Worm (Caenorhabditis elegans): Measurements from ENCODE around the gene K09F5.4.

- TF ChIP-seq F13C5.2 (tag; optimal IDR thresholded peaks at IDR 0.05) (no peak), flt-1 (GFP tag; IDR thresholded peaks at IDR 0.05) (no peak), ama-1 (optimal IDR thresholded peaks at IDR 0.05) (no peak), B0310.2 (tag; optimal IDR thresholded peaks at IDR 0.05) (no peak), ets-7 (tag; optimal IDR thresholded peaks at IDR 0.05) (no peak)
These were observed 28.3 kb downstream of the K09F5.4 start, which contains the start of gene unc-18 for ce11 chrX:7681965-7682946.
